Worm (Caenorhabditis elegans): ENCODE data around the gene srt-48.

srt-48 gene

DNA sequence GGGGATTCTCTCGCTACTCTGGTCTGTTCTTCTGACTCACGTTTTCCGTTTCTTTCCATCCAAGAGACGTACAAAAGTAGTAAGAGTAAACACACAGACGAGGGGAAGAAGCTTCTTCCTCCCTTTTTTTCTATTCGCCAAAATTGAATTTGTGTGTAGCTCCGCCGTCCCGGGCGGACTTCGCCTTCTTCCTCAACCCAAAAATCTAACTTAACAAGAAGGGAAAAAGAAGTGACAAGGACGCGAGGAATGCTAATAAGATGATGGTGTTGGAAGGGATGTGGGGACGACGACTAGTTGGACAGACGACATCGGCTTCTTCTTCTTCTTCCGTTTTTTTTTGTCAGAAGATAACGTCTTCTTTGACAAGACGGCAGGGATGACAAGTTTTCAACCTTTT, 51.7 kb downstream of the srt-48 start (continued):
- TF ChIP-seq snpc-4 (tag; optimal IDR thresholded peaks at IDR 0.05) (no peak), skn-1 (tag; optimal IDR thresholded peaks at IDR 0.05) (no peak), mep-1 (tag; optimal IDR thresholded peaks at IDR 0.05) (peak; percentile 17), ceh-44 (GFP tag; IDR thresholded peaks at IDR 0.05) (no peak), aha-1 (tag) (peak; percentile 63), nhr-10 (tag; optimal IDR thresholded peaks at IDR 0.05) (no peak), mdt-29 (GFP tag; IDR thresholded peaks at IDR 0.05) (no peak), fkh-10 (GFP tag; optimal IDR thresholded peaks at IDR 0.05) (peak; percentile 92), pqm-1 (tag; optimal IDR thresholded peaks at IDR 0.05) (no peak), zfp-3 (GFP tag; conservative IDR thresholded peaks at IDR 0.05) (no peak), lsy-2 (tag; optimal IDR thresholded peaks at IDR 0.05) (peak in 1 of 2 experiments; percentile 30), rbr-2 (tag; optimal IDR thresholded peaks at IDR 0.05) (peak; percentile 25), zip-11 (GFP tag; IDR thresholded peaks at IDR 0.05) (no peak), dve-1 (tag; optimal IDR thresholded peaks at IDR 0.05; ENCODE audit: insufficient read depth) (no peak), hlh-30 (tag; optimal IDR thresholded peaks at IDR 0.05; ENCODE audit: insufficient read depth) (no peak), spr-1 (tag; optimal IDR thresholded peaks at IDR 0.05) (no peak), duxl-1 (tag; optimal IDR thresholded peaks at IDR 0.05; ENCODE audit: poor library complexity) (no peak), ceh-20 (GFP tag; IDR thresholded peaks at IDR 0.05) (no peak), lin-13 (GFP tag; optimal IDR thresholded peaks at IDR 0.05) (no peak), saeg-2 (GFP tag; IDR thresholded peaks at IDR 0.05) (no peak), daf-16 (GFP tag; optimal IDR thresholded peaks at IDR 0.05) (no peak), daf-16 (tag; optimal IDR thresholded peaks at IDR 0.05) (no peak), sdz-12 (GFP tag; optimal IDR thresholded peaks at IDR 0.05) (no peak), egl-43 (GFP tag; IDR thresholded peaks at IDR 0.05) (no peak), hmg-1.1 (GFP tag; IDR thresholded peaks at IDR 0.05) (no peak), tag-97 (GFP tag; IDR thresholded peaks at IDR 0.05) (no peak), unc-62 (GFP tag; optimal IDR thresholded peaks at IDR 0.05 in 1 of 2) (no peak), unc-62 (tag; optimal IDR thresholded peaks at IDR 0.05) (no peak), mdl-1 (tag; optimal IDR thresholded peaks at IDR 0.05) (peak in 1 of 2 experiments; percentile 28), hlh-11 (tag; optimal IDR thresholded peaks at IDR 0.05) (no peak), lir-3 (tag; optimal IDR thresholded peaks at IDR 0.05) (no peak), F44E2.7 (GFP tag; IDR thresholded peaks at IDR 0.05) (no peak), nhr-48 (tag; optimal IDR thresholded peaks at IDR 0.05) (no peak), mes-2 (tag; optimal IDR thresholded peaks at IDR 0.05; ENCODE audit: poor library complexity, severe bottlenecking) (no peak), ces-1 (GFP tag; optimal IDR thresholded peaks at IDR 0.05) (peak; percentile 94), lin-38 (GFP tag; IDR thresholded peaks at IDR 0.05) (no peak), nhr-11 (tag; optimal IDR thresholded peaks at IDR 0.05) (no peak), dpl-1 (GFP tag; optimal IDR thresholded peaks at IDR 0.05) (no peak), F26F4.8 (GFP tag; conservative IDR thresholded peaks at IDR 0.05) (no peak), ZK546.5 (tag; optimal IDR thresholded peaks at IDR 0.05) (no peak), nhr-42 (GFP tag; IDR thresholded peaks at IDR 0.05) (no peak), arid-1 (GFP tag; conservative IDR thresholded peaks at IDR 0.05) (no peak), zfp-2 (tag; optimal IDR thresholded peaks at IDR 0.05) (no peak), gei-8 (GFP tag; optimal IDR thresholded peaks at IDR 0.05) (no peak), zag-1 (tag; optimal IDR thresholded peaks at IDR 0.05) (no peak), hif-1 (tag; optimal IDR thresholded peaks at IDR 0.05) (no peak), daf-19 (GFP tag; conservative IDR thresholded peaks at IDR 0.05) (no peak), ZK337.2 (GFP tag; IDR thresholded peaks at IDR 0.05) (no peak), nhr-28 (tag; optimal IDR thresholded peaks at IDR 0.05) (no peak), dmd-8 (GFP tag; IDR thresholded peaks at IDR 0.05) (no peak), R02D3.7 (tag; optimal IDR thresholded peaks at IDR 0.05) (no peak), mxl-2 (GFP tag; conservative IDR thresholded peaks at IDR 0.05) (no peak)

Data from whole organism, L4 larva.